Fruit fly (Drosophila melanogaster): ENCODE measurements around the gene ND-51.

The ND-51 gene

dm6 chr2L:6047528-6048160 lies 14.9 kb downstream of the ND-51 start, which contains the start of gene IPIP (continued):
- TF ChIP-seq CG17359 (tag; optimal IDR thresholded peaks at IDR 0.05) (no peak), CG6654 (GFP tag; optimal IDR thresholded peaks at IDR 0.05) (no peak), CG10209 (GFP tag; optimal IDR thresholded peaks at IDR 0.05) (peak; percentile 48), fd3F (GFP tag; optimal IDR thresholded peaks at IDR 0.05) (no peak), CG1529 (GFP tag; optimal IDR thresholded peaks at IDR 0.05) (no peak), Lhr (GFP tag; optimal IDR thresholded peaks at IDR 0.05) (no peak), Optix (GFP tag; IDR thresholded peaks at IDR 0.05) (no peak), MTF-1 (GFP tag; optimal IDR thresholded peaks at IDR 0.05; ENCODE audit: borderline replicate concordance) (peak; percentile 29), Max (GFP tag; optimal IDR thresholded peaks at IDR 0.05) (peak; percentile 4), CG9215 (GFP tag; IDR thresholded peaks at IDR 0.05) (peak; percentile 26; the same call in 1 of the 2 replicates), chinmo (GFP tag; IDR thresholded peaks at IDR 0.05; ENCODE audit: partially characterized antibody) (peak; percentile 80; the same call in 1 of the 4 replicates), dimm (GFP tag; IDR thresholded peaks at IDR 0.05) (no peak), so (GFP tag; IDR thresholded peaks at IDR 0.05) (peak; percentile 44; the same call in 2 of the 3 replicates), CG17385 (GFP tag; optimal IDR thresholded peaks at IDR 0.05) (peak; percentile 22), CG2120 (GFP tag; optimal IDR thresholded peaks at IDR 0.05) (peak; percentile 55), CG8290 (GFP tag; optimal IDR thresholded peaks at IDR 0.05) (no peak), CG8290 (tag; optimal IDR thresholded peaks at IDR 0.05) (peak in 1 of 2 experiments; percentile 66), H15 (GFP tag; IDR thresholded peaks at IDR 0.05) (peak; percentile 51; the same call in 1 of the 3 replicates), CG5180 (GFP tag; optimal IDR thresholded peaks at IDR 0.05) (no peak), dmrt11E (tag; optimal IDR thresholded peaks at IDR 0.05) (no peak), CG1832 (GFP tag; optimal IDR thresholded peaks at IDR 0.05) (no peak), CG1603 (tag; optimal IDR thresholded peaks at IDR 0.05) (peak; percentile 66), shn (GFP tag; optimal IDR thresholded peaks at IDR 0.05) (no peak), dpn (GFP tag; optimal IDR thresholded peaks at IDR 0.05) (peak; percentile 7 to 29), CG3281 (GFP tag; optimal IDR thresholded peaks at IDR 0.05) (peak; percentile 7), Pdp1 (GFP tag; optimal IDR thresholded peaks at IDR 0.05) (peak in 1 of 2 experiments; percentile 98), CG11247 (GFP tag; IDR thresholded peaks at IDR 0.05) (peak; percentile 44; the same call in 1 of the 2 replicates), CG18011 (GFP tag; optimal IDR thresholded peaks at IDR 0.05) (no peak), CG18476 (GFP tag; optimal IDR thresholded peaks at IDR 0.05) (no peak), CG10462 (GFP tag; optimal IDR thresholded peaks at IDR 0.05) (no peak), row (GFP tag; IDR thresholded peaks at IDR 0.05) (peak; percentile 48; the same call in 2 of the 3 replicates), CG7839 (tag; optimal IDR thresholded peaks at IDR 0.05) (no peak), Nf-YC (tag; optimal IDR thresholded peaks at IDR 0.05) (peak; percentile 27), Sox102F (GFP tag; optimal IDR thresholded peaks at IDR 0.05) (no peak), CG15011 (GFP tag; optimal IDR thresholded peaks at IDR 0.05) (no peak), TFAM (GFP tag; optimal IDR thresholded peaks at IDR 0.05) (no peak), grau (tag; optimal IDR thresholded peaks at IDR 0.05) (peak; percentile 2), CG13123 (GFP tag; optimal IDR thresholded peaks at IDR 0.05) (no peak), CG9817 (tag; optimal IDR thresholded peaks at IDR 0.05) (peak; percentile 32), cas (GFP tag; IDR thresholded peaks at IDR 0.05) (no peak), CG16813 (GFP tag; IDR thresholded peaks at IDR 0.05; ENCODE audit: partially characterized antibody) (peak; percentile 87), CG6791 (GFP tag; IDR thresholded peaks at IDR 0.05; ENCODE audit: partially characterized antibody) (peak; percentile 87), ems (GFP tag; optimal IDR thresholded peaks at IDR 0.05) (no peak), PHDP (tag; optimal IDR thresholded peaks at IDR 0.05) (no peak), CoRest (tag; optimal IDR thresholded peaks at IDR 0.05) (no peak), CG15601 (tag; optimal IDR thresholded peaks at IDR 0.05) (no peak), CG9797 (GFP tag; optimal IDR thresholded peaks at IDR 0.05) (peak; percentile 57), CG15479 (GFP tag; optimal IDR thresholded peaks at IDR 0.05) (no peak), CG1602 (GFP tag; optimal IDR thresholded peaks at IDR 0.05) (no peak)
